Worm (Caenorhabditis elegans): ENCODE results near the gene ergi-2.
"Not testable (repeated sequence)": the region's sequence is repeated elsewhere in the genome, so short reads cannot be mapped to it uniquely, and the experiment has no call there.

DNA sequence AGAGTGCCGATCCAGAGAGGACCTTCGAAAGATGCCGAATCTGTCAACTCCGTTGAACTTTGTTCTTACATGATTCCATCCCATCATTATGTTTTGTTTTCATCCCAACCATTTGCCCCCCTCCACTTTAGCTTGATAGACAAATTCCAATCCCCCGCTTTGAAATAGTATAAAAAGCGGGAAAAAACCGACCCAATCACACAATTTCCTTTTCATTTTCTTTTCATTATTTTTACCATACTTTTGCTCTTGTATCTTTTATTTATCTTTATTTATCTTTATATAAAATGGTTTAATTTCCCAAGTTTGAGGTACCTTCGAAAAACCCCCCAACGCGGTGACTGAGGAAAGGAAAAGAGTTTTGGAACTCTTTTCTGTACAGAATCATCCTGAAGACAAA lies 40.6 kb downstream of the ergi-2 start, which contains the start of gene F20D1.22:
- TF ChIP-seq ama-1 (optimal IDR thresholded peaks at IDR 0.05); ets-7 (tag; optimal IDR thresholded peaks at IDR 0.05); ceh-36 (tag; optimal IDR thresholded peaks at IDR 0.05); hnd-1 (tag; optimal IDR thresholded peaks at IDR 0.05); tbx-37 (GFP tag; conservative IDR thresholded peaks at IDR 0.05); tra-4 (tag; optimal IDR thresholded peaks at IDR 0.05); hmbx-1 (tag; optimal IDR thresholded peaks at IDR 0.05); flt-1 (GFP tag; IDR thresholded peaks at IDR 0.05); scrt-1 (GFP tag; IDR thresholded peaks at IDR 0.05); F13C5.2 (tag; optimal IDR thresholded peaks at IDR 0.05): not testable (repeated sequence)

Measured in whole organism, early embryonic.